Worm (Caenorhabditis elegans) whole organism, L4 larva: ENCODE results near the gene rsf-1.

ENCODE experiments used
- D1046.2 ChIP-seq: fragments of 200-800 bp; sonication (Bioruptor generic); IDR thresholded peaks from 2 replicates; pipeline ENCODE4 v1.3.6; 2022; ENCODE audit warnings: missing genetic modification characterization, missing compliant biosample characterization
- F26F4.8 ChIP-seq: fragments of 200-800 bp; sonication (Bioruptor generic); conservative IDR thresholded peaks from 2 replicates; pipeline ENCODE4 v1.3.6; 2022; ENCODE audit warnings: missing genetic modification characterization, missing compliant biosample characterization
- T20F7.1 ChIP-seq: fragments of 200-800 bp; sonication (Bioruptor generic); optimal IDR thresholded peaks from 2 replicates; lab custom pipeline; 2018; ENCODE audit warnings: mild to moderate bottlenecking, missing genetic modification characterization, missing compliant biosample characterization
- T26A8.4 ChIP-seq: fragments of 200-800 bp; sonication (Bioruptor generic); IDR thresholded peaks from 2 replicates; pipeline ENCODE4 v1.3.6; 2022; ENCODE audit warnings: missing genetic modification characterization, missing compliant biosample characterization
- Y105C5A.15 ChIP-seq: fragments of 200-800 bp; sonication (Bioruptor generic); IDR thresholded peaks from 2 replicates; pipeline ENCODE4 v1.3.6; 2022; ENCODE audit warnings: missing genetic modification characterization, missing compliant biosample characterization
- ZK337.2 ChIP-seq: fragments of 200-800 bp; sonication (Bioruptor generic); IDR thresholded peaks from 2 replicates; pipeline ENCODE4 v1.3.6; 2022; ENCODE audit warnings: missing genetic modification reagents, missing genetic modification characterization, missing compliant biosample characterization
- aly-2 ChIP-seq: sonication (generic microtip); optimal IDR thresholded peaks from 2 replicates; lab custom pipeline; 2018; ENCODE audit warnings: missing biosample characterization, missing genetic modification characterization
- ama-1 ChIP-seq: fragments of 150-350 bp; optimal IDR thresholded peaks from 2 replicates; lab custom pipeline; 2014; ENCODE audit warnings: inconsistent platforms, mixed read lengths
- arid-1 ChIP-seq: fragments of 200-800 bp; sonication (Bioruptor generic); conservative IDR thresholded peaks from 2 replicates; pipeline ENCODE4 v1.3.6; 2022; ENCODE audit warnings: missing genetic modification reagents, missing genetic modification characterization, missing compliant biosample characterization
- attf-4 ChIP-seq: sonication (generic microtip); optimal IDR thresholded peaks from 3 replicates; lab custom pipeline; 2017; ENCODE audit warnings: missing biosample characterization, missing genetic modification characterization
- ceh-28 ChIP-seq: fragments of 150-350 bp; optimal IDR thresholded peaks from 2 replicates; lab custom pipeline; 2014; ENCODE audit warnings: missing biosample characterization, missing genetic modification reagents, missing genetic modification characterization
- ceh-62 ChIP-seq: sonication (generic microtip); optimal IDR thresholded peaks from 2 replicates; lab custom pipeline; 2017; ENCODE audit warnings: missing biosample characterization, missing genetic modification characterization
- ceh-82 ChIP-seq: sonication (generic microtip); optimal IDR thresholded peaks from 2 replicates; lab custom pipeline; 2017; ENCODE audit warnings: missing biosample characterization, missing genetic modification characterization
- ces-1 ChIP-seq: fragments of 150-350 bp; sonication (generic microtip); optimal IDR thresholded peaks from 4 replicates; lab custom pipeline; 2014; ENCODE audit warnings: missing biosample characterization, missing genetic modification reagents, missing genetic modification characterization
- daf-12 ChIP-seq: fragments of 150-350 bp; optimal IDR thresholded peaks from 2 replicates; lab custom pipeline; 2014; ENCODE audit warnings: missing biosample characterization, missing genetic modification reagents, missing genetic modification characterization
- daf-19 ChIP-seq: fragments of 200-800 bp; sonication (Bioruptor generic); conservative IDR thresholded peaks from 2 replicates; pipeline ENCODE4 v1.3.6; 2022; ENCODE audit warnings: missing genetic modification characterization, missing compliant biosample characterization
- daf-8 ChIP-seq: fragments of 200-800 bp; sonication (Bioruptor generic); IDR thresholded peaks from 2 replicates; pipeline ENCODE4 v1.3.6; 2022; ENCODE audit warnings: missing genetic modification characterization, missing compliant biosample characterization
- duxl-1 ChIP-seq: sonication (generic microtip); optimal IDR thresholded peaks from 2 replicates; lab custom pipeline; 2016; ENCODE audit warnings: mild to moderate bottlenecking, missing genetic modification characterization, moderate library complexity, missing compliant biosample characterization; ENCODE audit not compliant: poor library complexity
- egl-27 ChIP-seq: sonication (generic microtip); optimal IDR thresholded peaks from 3 replicates; lab custom pipeline; 2017; ENCODE audit warnings: missing biosample characterization, missing genetic modification reagents, missing genetic modification characterization
- egl-43 ChIP-seq: fragments of 200-800 bp; sonication (Bioruptor generic); IDR thresholded peaks from 2 replicates; pipeline ENCODE4 v1.3.6; 2022; ENCODE audit warnings: missing genetic modification reagents, missing genetic modification characterization, missing compliant biosample characterization
- gei-8 ChIP-seq: fragments of 200-800 bp; sonication (Bioruptor generic); optimal IDR thresholded peaks from 2 replicates; lab custom pipeline; 2018; ENCODE audit warnings: mild to moderate bottlenecking, missing genetic modification characterization, missing compliant biosample characterization
- hif-1 ChIP-seq, 2 experiments: sonication (generic microtip); optimal IDR thresholded peaks; 2 replicates each; lab custom pipeline; 2016 to 2017; ENCODE audit warnings: missing compliant biosample characterization in 2 of 2, missing genetic modification characterization in 2 of 2, missing genetic modification reagents in 2 of 2, missing genotype in 2 of 2, mild to moderate bottlenecking in 1 of 2
- hmg-1.1 ChIP-seq: fragments of 200-800 bp; sonication (Bioruptor generic); IDR thresholded peaks from 2 replicates; pipeline ENCODE4 v1.3.6; 2022; ENCODE audit warnings: missing genetic modification reagents, missing genetic modification characterization, missing compliant biosample characterization
- lim-7 ChIP-seq: fragments of 200-800 bp; sonication (Bioruptor generic); IDR thresholded peaks from 2 replicates; pipeline ENCODE4 v1.3.6; 2022; ENCODE audit warnings: missing genetic modification characterization, missing compliant biosample characterization
- lin-39 ChIP-seq: fragments of 150-350 bp; optimal IDR thresholded peaks from 2 replicates; lab custom pipeline; 2014; ENCODE audit warnings: missing biosample characterization, missing genetic modification reagents, missing genetic modification characterization
- lsy-2 ChIP-seq, 2 experiments: fragments of 150-350 bp in 1 of 2; sonication (generic microtip) in 1 of 2; optimal IDR thresholded peaks; 2 replicates each; lab custom pipeline; 2014 to 2017; ENCODE audit warnings: missing biosample characterization in 2 of 2, missing genetic modification characterization in 2 of 2
- madf-5 ChIP-seq, 2 experiments: fragments of 200-800 bp; sonication (Bioruptor generic); IDR thresholded peaks; 2 replicates each; pipeline ENCODE4 v1.3.6; 2022; ENCODE audit warnings: missing compliant biosample characterization in 2 of 2, missing genetic modification characterization in 2 of 2
- madf-9 ChIP-seq: fragments of 200-800 bp; sonication (Bioruptor generic); conservative IDR thresholded peaks from 2 replicates; pipeline ENCODE4 v1.3.6; 2022; ENCODE audit warnings: missing genetic modification reagents, missing genetic modification characterization, missing compliant biosample characterization
- mxl-3 ChIP-seq: fragments of 200-800 bp; sonication (Bioruptor generic); optimal IDR thresholded peaks from 2 replicates; lab custom pipeline; 2018; ENCODE audit warnings: mild to moderate bottlenecking, missing genetic modification characterization, missing compliant biosample characterization
- nhr-11 ChIP-seq: fragments of 150-350 bp; optimal IDR thresholded peaks from 2 replicates; lab custom pipeline; 2014; ENCODE audit warnings: missing biosample characterization, missing genetic modification characterization
- nhr-237 ChIP-seq: sonication (generic microtip); optimal IDR thresholded peaks from 2 replicates; lab custom pipeline; 2017; ENCODE audit warnings: missing biosample characterization, missing genetic modification characterization
- nhr-25 ChIP-seq: sonication (generic microtip); optimal IDR thresholded peaks from 2 replicates; lab custom pipeline; 2017; ENCODE audit warnings: missing genetic modification characterization, mild to moderate bottlenecking, missing compliant biosample characterization, antibody characterized with exemption, moderate library complexity, borderline replicate concordance; ENCODE audit not compliant: insufficient read depth
- nhr-28 ChIP-seq: fragments of 150-350 bp; optimal IDR thresholded peaks from 2 replicates; lab custom pipeline; 2014; ENCODE audit warnings: missing biosample characterization, missing genetic modification characterization
- nhr-41 ChIP-seq: fragments of 200-800 bp; sonication (Bioruptor generic); IDR thresholded peaks from 2 replicates; pipeline ENCODE4 v1.3.6; 2022; ENCODE audit warnings: missing genetic modification reagents, missing genetic modification characterization, missing compliant biosample characterization
- nhr-6 ChIP-seq: fragments of 150-350 bp; optimal IDR thresholded peaks from 2 replicates; lab custom pipeline; 2014; ENCODE audit warnings: missing biosample characterization, missing genetic modification characterization
- nhr-77 ChIP-seq: fragments of 150-350 bp; optimal IDR thresholded peaks from 2 replicates; lab custom pipeline; 2014; ENCODE audit warnings: missing biosample characterization, missing genetic modification characterization
- pha-4 ChIP-seq, 2 experiments: fragments of 150-350 bp in 1 of 2; fragments of 200-800 bp in 1 of 2; sonication (Bioruptor generic) in 1 of 2; IDR thresholded peaks in 1 of 2; optimal IDR thresholded peaks in 1 of 2; 2 replicates each; pipeline versions ENCODE4 v1.3.6 to Lab custom; 2014 to 2022; ENCODE audit warnings: missing genetic modification characterization in 2 of 2, missing genetic modification reagents in 2 of 2, missing biosample characterization in 1 of 2, missing compliant biosample characterization in 1 of 2
- set-16 ChIP-seq: fragments of 200-800 bp; sonication (Bioruptor generic); IDR thresholded peaks from 2 replicates; pipeline ENCODE4 v1.3.6; 2022; ENCODE audit warnings: missing genetic modification reagents, missing genetic modification characterization, missing compliant biosample characterization
- snpc-1.2 ChIP-seq: fragments of 200-800 bp; sonication (Bioruptor generic); IDR thresholded peaks from 2 replicates; pipeline ENCODE4 v1.3.6; 2022; ENCODE audit warnings: missing genetic modification reagents, missing genetic modification characterization, missing compliant biosample characterization
- snpc-4 ChIP-seq: fragments of 150-350 bp; optimal IDR thresholded peaks from 2 replicates; lab custom pipeline; 2014; ENCODE audit warnings: missing biosample characterization, missing genetic modification characterization
- spr-1 ChIP-seq: sonication (generic microtip); optimal IDR thresholded peaks from 2 replicates; lab custom pipeline; 2016; ENCODE audit warnings: mild to moderate bottlenecking, missing genetic modification characterization, missing compliant biosample characterization
- spr-3 ChIP-seq: fragments of 200-800 bp; sonication (Bioruptor generic); optimal IDR thresholded peaks from 2 replicates; lab custom pipeline; 2018; ENCODE audit warnings: mild to moderate bottlenecking, missing genetic modification characterization, missing compliant biosample characterization
- tra-1 ChIP-seq: fragments of 200-800 bp; sonication (Bioruptor generic); IDR thresholded peaks from 2 replicates; pipeline ENCODE4 v1.3.6; 2022; ENCODE audit warnings: missing genetic modification reagents, missing genetic modification characterization, missing compliant biosample characterization
- unc-39 ChIP-seq: sonication (generic microtip); optimal IDR thresholded peaks from 2 replicates; lab custom pipeline; 2017; ENCODE audit warnings: missing biosample characterization, missing genetic modification characterization
- zag-1 ChIP-seq: fragments of 150-350 bp; optimal IDR thresholded peaks from 2 replicates; lab custom pipeline; 2014; ENCODE audit warnings: missing biosample characterization, missing genetic modification characterization
- zfp-3 ChIP-seq: fragments of 200-800 bp; sonication (Bioruptor generic); conservative IDR thresholded peaks from 2 replicates; pipeline ENCODE4 v1.3.6; 2022; ENCODE audit warnings: missing genetic modification reagents, missing genetic modification characterization, missing compliant biosample characterization
- ztf-7 ChIP-seq: fragments of 150-350 bp; optimal IDR thresholded peaks from 2 replicates; lab custom pipeline; 2014; ENCODE audit warnings: missing biosample characterization, missing genetic modification characterization

The rsf-1 gene

DNA sequence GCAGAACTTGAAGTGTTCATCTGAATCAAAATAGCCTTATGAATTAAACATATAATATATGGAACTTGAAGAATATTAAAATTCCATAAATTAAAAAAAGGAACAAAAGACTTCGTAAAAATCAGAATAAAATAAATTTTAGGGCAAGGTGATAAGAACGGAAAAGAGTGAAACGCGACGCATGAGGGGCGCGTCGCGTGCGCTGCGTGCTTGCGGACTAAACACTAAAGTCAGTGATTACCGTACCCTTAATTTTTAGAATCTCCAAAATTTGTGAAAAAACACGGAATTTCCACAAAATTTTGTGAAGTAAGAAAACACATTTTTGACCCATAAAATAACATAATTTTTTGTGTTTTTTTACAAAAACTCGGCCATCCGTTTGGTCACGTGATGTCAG is 45.0 kb upstream of the rsf-1 start, which contains the start of gene T05B9.1:
T05B9.1 (minus strand) TSS at position 20 of the 400 bp plus-strand sequence.
- TF ChIP-seq attf-4 (no peak), nhr-77 (tag; lab: Kevin White, UChicago) (no peak), lim-7 (GFP tag; lab: Robert Waterston, UW) (no peak), pha-4 (GFP tag; IDR thresholded peaks at IDR 0.05; lab: Robert Waterston, UW) (no peak), pha-4 (tag; optimal IDR thresholded peaks at IDR 0.05; lab: Kevin White, UChicago) (no peak), snpc-1.2 (GFP tag; lab: Robert Waterston, UW) (no peak), gei-8 (no peak), hmg-1.1 (GFP tag; lab: Robert Waterston, UW) (no peak), duxl-1 (no peak), ztf-7 (tag; lab: Kevin White, UChicago) (no peak), nhr-41 (no peak), madf-9 (no peak)
- TF ChIP-seq, all 104 proteins: peak for 0

DNA sequence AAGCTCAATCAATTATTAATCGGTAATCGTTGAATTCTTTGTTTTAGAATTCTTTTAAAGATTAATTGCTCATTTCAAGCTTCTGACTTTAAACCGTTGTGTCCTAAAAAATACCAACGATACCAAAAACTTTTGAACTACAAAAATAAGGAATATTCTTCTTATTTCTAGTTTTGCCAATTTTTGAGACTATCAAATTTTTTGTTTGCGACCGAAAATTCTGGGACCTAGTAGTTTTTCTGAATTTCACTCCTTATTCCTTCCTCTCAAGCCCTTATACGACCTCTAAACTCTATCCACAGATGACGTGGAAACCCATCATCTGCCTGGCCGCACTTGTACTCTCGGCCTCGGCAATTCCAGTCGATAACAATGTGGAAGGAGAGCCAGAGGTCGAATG is 37.4 kb upstream of the rsf-1 start, which contains the start of gene cut-1:
cut-1 (plus strand) TSS at position 301 of the 400 bp plus-strand sequence.
- TF ChIP-seq nhr-11 (tag; lab: Kevin White, UChicago) (no peak), snpc-4 (tag; lab: Kevin White, UChicago) (no peak), T20F7.1 (GFP tag; lab: Kevin White, UChicago) (no peak), ceh-28 (tag; lab: Kevin White, UChicago) (no peak), ama-1 (lab: Kevin White, UChicago) (no peak), spr-3 (GFP tag; lab: Kevin White, UChicago) (no peak), spr-1 (tag; lab: Kevin White, UChicago) (no peak), F26F4.8 (no peak), daf-19 (GFP tag; lab: Robert Waterston, UW) (no peak), nhr-28 (tag; lab: Kevin White, UChicago) (no peak), zfp-3 (GFP tag; lab: Robert Waterston, UW) (no peak), mxl-3 (GFP tag; lab: Kevin White, UChicago) (no peak), unc-39 (no peak), hif-1 (tag; optimal IDR thresholded peaks at IDR 0.05; lab: Kevin White, UChicago) (no peak), ces-1 (no peak)

DNA sequence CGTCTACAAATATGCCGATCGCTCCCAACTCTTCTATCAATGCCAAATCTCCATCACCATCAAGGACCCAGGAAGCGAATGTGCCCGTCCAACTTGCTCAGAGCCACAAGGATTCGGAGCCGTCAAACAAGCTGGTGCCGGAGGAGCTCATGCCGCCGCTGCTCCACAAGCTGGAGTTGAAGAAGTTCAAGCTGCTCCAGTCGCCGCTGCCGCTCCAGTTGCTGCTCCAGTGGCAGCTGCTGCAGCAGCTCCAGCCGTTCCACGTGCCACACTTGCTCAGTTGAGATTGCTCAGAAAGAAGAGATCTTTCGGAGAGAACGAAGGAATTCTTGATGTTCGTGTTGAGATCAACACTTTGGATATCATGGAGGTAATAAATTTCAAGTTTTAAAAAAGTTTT is 35.4 kb upstream of the rsf-1 start:
- no peak for TF ChIP-seq lin-39 (tag; lab: Kevin White, UChicago)
- peak; percentile 91 for TF ChIP-seq set-16 (GFP tag; lab: Robert Waterston, UW)

DNA sequence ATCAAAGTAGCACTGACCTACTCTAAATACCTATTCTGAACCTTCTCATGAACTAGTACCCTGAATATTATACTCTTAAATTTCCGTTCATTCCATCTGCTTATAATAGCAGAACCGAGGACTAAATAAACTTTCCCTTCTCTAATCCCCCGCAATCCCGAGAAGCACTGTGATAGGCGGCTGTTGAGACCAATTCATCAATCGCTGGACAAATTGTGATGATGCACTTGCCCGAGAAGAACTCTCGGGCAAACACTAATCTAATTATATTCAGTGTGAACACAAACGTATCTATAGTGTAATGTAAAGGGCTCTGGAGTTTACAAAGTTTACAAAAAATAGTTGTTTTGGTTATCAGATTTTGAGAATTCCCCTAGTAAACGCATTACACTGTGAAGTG is 31.3 kb upstream of the rsf-1 start:
- TF ChIP-seq lsy-2 (tag; optimal IDR thresholded peaks at IDR 0.05; lab: Kevin White, UChicago) = no peak
- no peak for TF ChIP-seq daf-8 (GFP tag; lab: Robert Waterston, UW)
- no peak for TF ChIP-seq arid-1
- no peak for TF ChIP-seq madf-5 (GFP tag; IDR thresholded peaks at IDR 0.05; lab: Robert Waterston, UW)
- TF ChIP-seq D1046.2 (GFP tag; lab: Robert Waterston, UW) = no peak
- no peak for TF ChIP-seq nhr-237 (tag; lab: Kevin White, UChicago)
- no peak for TF ChIP-seq nhr-25 (tag; lab: Kevin White, UChicago)

DNA sequence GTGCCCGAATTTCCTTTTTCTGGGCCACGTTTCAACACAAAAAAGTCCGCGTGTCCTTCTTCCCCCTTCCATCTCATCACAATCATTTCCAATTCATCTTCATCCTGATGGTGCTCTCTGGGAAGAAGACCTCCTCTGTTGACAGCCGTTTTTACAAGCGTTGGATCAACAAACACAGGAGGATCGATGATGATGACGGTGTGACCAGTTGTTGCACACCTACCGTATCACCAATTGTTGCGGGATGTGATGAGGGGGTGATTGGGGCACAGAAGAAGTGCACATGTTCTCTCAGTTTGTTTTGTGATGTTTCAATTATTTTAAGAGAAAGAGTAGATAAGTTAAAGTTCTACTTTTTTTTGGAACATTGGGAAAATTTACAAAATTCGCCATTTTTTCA is 30.7 kb upstream of the rsf-1 start:
- TF ChIP-seq nhr-41 = no peak
- no peak for TF ChIP-seq zag-1 (tag; lab: Kevin White, UChicago)
- no peak for TF ChIP-seq ZK337.2 (GFP tag; lab: Robert Waterston, UW)
- no peak for TF ChIP-seq tra-1 (GFP tag; lab: Robert Waterston, UW)
- no peak for TF ChIP-seq ceh-82 (tag; lab: Kevin White, UChicago)
- TF ChIP-seq T26A8.4 (GFP tag; lab: Robert Waterston, UW) = no peak
- no peak for TF ChIP-seq aly-2 (tag; lab: Kevin White, UChicago)
- no peak for TF ChIP-seq ceh-62 (tag; lab: Kevin White, UChicago)
- no peak for TF ChIP-seq Y105C5A.15 (GFP tag; lab: Robert Waterston, UW)
- TF ChIP-seq snpc-1.2 (GFP tag; lab: Robert Waterston, UW) = no peak
- no peak for TF ChIP-seq egl-27 (tag; lab: Kevin White, UChicago)
- TF ChIP-seq daf-12 (tag; lab: Kevin White, UChicago) = no peak
- TF ChIP-seq egl-43 = no peak
- no peak for TF ChIP-seq nhr-6
- TF ChIP-seq, all 104 proteins: peak for 0
